Worm (Caenorhabditis elegans): ENCODE results near the gene cyn-7.

DNA sequence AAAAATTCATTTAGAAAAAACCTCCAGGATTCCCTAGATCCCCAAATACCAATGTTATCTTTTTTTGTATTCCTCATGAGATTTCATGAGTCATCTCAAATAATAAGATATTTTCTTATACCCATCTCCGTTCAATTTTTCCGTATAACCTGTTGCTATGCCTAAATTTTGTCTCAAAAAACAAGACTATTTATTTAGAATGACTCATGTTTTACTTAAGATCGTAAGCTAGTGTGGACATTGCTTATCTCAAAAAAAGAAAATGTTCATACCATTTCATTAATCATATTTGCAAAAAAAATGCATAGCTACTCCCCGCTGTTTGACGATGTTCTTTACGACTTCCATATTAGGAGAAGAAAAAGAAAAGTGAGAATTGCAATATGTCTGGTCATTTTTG lies 46.9 kb downstream of the cyn-7 start, which contains the start of gene K08F9.3:
- TF ChIP-seq snpc-3.4 (tag; optimal IDR thresholded peaks at IDR 0.05) (no peak), dpff-1 (tag; optimal IDR thresholded peaks at IDR 0.05) (no peak), nhr-90 (tag; optimal IDR thresholded peaks at IDR 0.05) (no peak), ama-1 (optimal IDR thresholded peaks at IDR 0.05) (no peak), ama-1 (GFP tag; optimal IDR thresholded peaks at IDR 0.05) (no peak), nhr-27 (tag; optimal IDR thresholded peaks at IDR 0.05) (no peak), hrde-1 (tag; optimal IDR thresholded peaks at IDR 0.05; ENCODE audit: borderline replicate concordance) (no peak), B0035.1 (tag; optimal IDR thresholded peaks at IDR 0.05) (no peak), F22D6.2 (tag; optimal IDR thresholded peaks at IDR 0.05) (no peak), K12H6.12 (tag; optimal IDR thresholded peaks at IDR 0.05) (no peak), ets-4 (GFP tag; optimal IDR thresholded peaks at IDR 0.05) (no peak), Y56A3A.18 (GFP tag; IDR thresholded peaks at IDR 0.05) (no peak)

Measured in whole organism, young adult.